Worm (Caenorhabditis elegans) whole organism, L1 larva: Measurements from ENCODE around the gene C18D11.1.
A peak's percentile ranks its signal among the peaks of the same experiment; 100 is the strongest.
"Not testable (repeated sequence)": the region's sequence is repeated elsewhere in the genome, so short reads cannot be mapped to it uniquely, and the experiment has no call there.

Experiments used
- C16A3.4 ChIP-seq: fragments of 150-350 bp; optimal IDR thresholded peaks from 2 replicates; lab custom pipeline; 2014; ENCODE audit warnings: missing biosample characterization, missing genetic modification characterization
- C34B4.2 ChIP-seq: sonication (generic microtip); optimal IDR thresholded peaks from 2 replicates; lab custom pipeline; 2017; ENCODE audit warnings: mild to moderate bottlenecking, missing genetic modification characterization, missing compliant biosample characterization
- F16B12.6 ChIP-seq: fragments of 150-350 bp; optimal IDR thresholded peaks from 2 replicates; lab custom pipeline; 2014; ENCODE audit warnings: missing biosample characterization, missing genetic modification characterization
- blmp-1 ChIP-seq: fragments of 150-350 bp; optimal IDR thresholded peaks from 2 replicates; lab custom pipeline; 2014; ENCODE audit warnings: missing biosample characterization, missing genetic modification characterization
- ceh-63 ChIP-seq: fragments of 200-800 bp; sonication (Bioruptor generic); optimal IDR thresholded peaks from 2 replicates; lab custom pipeline; 2018; ENCODE audit warnings: mild to moderate bottlenecking, missing genetic modification characterization, missing compliant biosample characterization
- ceh-8 ChIP-seq: fragments of 200-800 bp; sonication (Bioruptor generic); optimal IDR thresholded peaks from 2 replicates; lab custom pipeline; 2018; ENCODE audit warnings: mild to moderate bottlenecking, missing genetic modification characterization, moderate library complexity, missing compliant biosample characterization
- ceh-82 ChIP-seq, 3 experiments: fragments of 150-350 bp in 1 of 3; sonication (generic microtip) in 2 of 3; optimal IDR thresholded peaks; 2 replicates each; lab custom pipeline; 2014 to 2017; ENCODE audit warnings: missing biosample characterization in 3 of 3, missing genetic modification characterization in 3 of 3
- ceh-88 ChIP-seq: fragments of 200-800 bp; sonication (Bioruptor generic); IDR thresholded peaks from 2 replicates; pipeline ENCODE4 v1.3.6; 2022; ENCODE audit warnings: missing genetic modification characterization, missing compliant biosample characterization
- dpl-1 ChIP-seq, 3 experiments: fragments of 150-350 bp in 2 of 3; sonication (generic microtip) in 1 of 3; optimal IDR thresholded peaks; 2 replicates each; lab custom pipeline; 2014 to 2017; ENCODE audit warnings: missing biosample characterization in 3 of 3, missing genetic modification characterization in 3 of 3, missing genetic modification reagents in 3 of 3
- efl-1 ChIP-seq, 4 experiments: fragments of 150-350 bp; optimal IDR thresholded peaks in 3 of 4; peaks in 1 of 4; 1 replicate in 1 of 4; 2 replicates in 3 of 4; lab custom pipeline; 2014; ENCODE audit warnings: missing biosample characterization in 2 of 4, missing genetic modification characterization in 2 of 4, missing genetic modification reagents in 2 of 4
- efl-3 ChIP-seq: fragments of 200-800 bp; sonication (Bioruptor generic); optimal IDR thresholded peaks from 2 replicates; lab custom pipeline; 2018; ENCODE audit warnings: mild to moderate bottlenecking, missing genetic modification characterization, missing compliant biosample characterization
- egl-27 ChIP-seq, 2 experiments: fragments of 150-350 bp in 1 of 2; sonication (generic microtip); optimal IDR thresholded peaks; 3 replicates each; lab custom pipeline; 2017 to 2018; ENCODE audit warnings: missing biosample characterization in 2 of 2, missing genetic modification characterization in 2 of 2, missing genetic modification reagents in 2 of 2
- elt-3 ChIP-seq, 6 experiments: fragments of 150-350 bp in 1 of 6; sonication (generic microtip); optimal IDR thresholded peaks; 2 replicates each; lab custom pipeline; 2017 to 2018; ENCODE audit warnings: missing biosample characterization in 6 of 6, missing genetic modification characterization in 6 of 6, inconsistent platforms in 1 of 6
- fkh-8 ChIP-seq: sonication (generic microtip); optimal IDR thresholded peaks from 2 replicates; lab custom pipeline; 2016; ENCODE audit warnings: mild to moderate bottlenecking, missing genetic modification characterization, missing compliant biosample characterization
- grh-1 ChIP-seq: fragments of 200-800 bp; sonication (Bioruptor generic); IDR thresholded peaks from 2 replicates; pipeline ENCODE4 v1.3.6; 2022; ENCODE audit warnings: missing genetic modification reagents, missing genetic modification characterization, missing compliant biosample characterization
- hlh-4 ChIP-seq: sonication (generic microtip); optimal IDR thresholded peaks from 2 replicates; lab custom pipeline; 2016; ENCODE audit warnings: mild to moderate bottlenecking, missing genetic modification characterization, missing compliant biosample characterization
- isw-1 ChIP-seq: fragments of 200-800 bp; sonication (Bioruptor generic); IDR thresholded peaks from 2 replicates; pipeline ENCODE4 v1.3.6; 2022; ENCODE audit warnings: missing genetic modification characterization, missing compliant biosample characterization
- lin-35 ChIP-seq, 2 experiments: fragments of 150-350 bp; optimal IDR thresholded peaks; 2 replicates each; lab custom pipeline; 2014; ENCODE audit warnings: missing biosample characterization in 2 of 2, missing genetic modification characterization in 2 of 2, missing genetic modification reagents in 2 of 2
- lsy-2 ChIP-seq, 2 experiments: fragments of 150-350 bp; optimal IDR thresholded peaks; 2 replicates each; lab custom pipeline; 2014; ENCODE audit warnings: missing biosample characterization in 2 of 2, missing genetic modification characterization in 2 of 2
- mdl-1 ChIP-seq, 2 experiments: fragments of 150-350 bp; optimal IDR thresholded peaks; 2 replicates each; lab custom pipeline; 2014 to 2017; ENCODE audit warnings: missing biosample characterization in 2 of 2, missing genetic modification characterization in 2 of 2, inconsistent platforms in 1 of 2
- mep-1 ChIP-seq: fragments of 150-350 bp; optimal IDR thresholded peaks from 2 replicates; lab custom pipeline; 2014; ENCODE audit warnings: missing biosample characterization, missing genetic modification characterization
- nhr-12 ChIP-seq: sonication (generic microtip); optimal IDR thresholded peaks from 2 replicates; lab custom pipeline; 2017; ENCODE audit warnings: missing biosample characterization, missing genetic modification characterization
- nhr-19 ChIP-seq: fragments of 200-800 bp; sonication (Bioruptor generic); conservative IDR thresholded peaks from 2 replicates; pipeline ENCODE4 v1.3.6; 2022; ENCODE audit warnings: missing genetic modification characterization, missing compliant biosample characterization
- nhr-237 ChIP-seq: fragments of 150-350 bp; optimal IDR thresholded peaks from 2 replicates; lab custom pipeline; 2014; ENCODE audit warnings: missing biosample characterization, missing genetic modification characterization
- nhr-28 ChIP-seq: fragments of 150-350 bp; optimal IDR thresholded peaks from 2 replicates; lab custom pipeline; 2014; ENCODE audit warnings: missing biosample characterization, missing genetic modification characterization
- nhr-76 ChIP-seq: sonication (generic microtip); optimal IDR thresholded peaks from 2 replicates; lab custom pipeline; 2017; ENCODE audit warnings: missing biosample characterization, missing genetic modification characterization
- nhr-77 ChIP-seq: fragments of 150-350 bp; optimal IDR thresholded peaks from 2 replicates; lab custom pipeline; 2014; ENCODE audit warnings: missing biosample characterization, missing genetic modification characterization
- nhr-85 ChIP-seq: sonication (generic microtip); peaks from one replicate; lab custom pipeline; 2016; ENCODE audit warnings: missing genetic modification characterization, inconsistent platforms, missing compliant biosample characterization
- nhr-90 ChIP-seq: sonication (generic microtip); optimal IDR thresholded peaks from 2 replicates; lab custom pipeline; 2016; ENCODE audit warnings: mild to moderate bottlenecking, missing genetic modification characterization, missing compliant biosample characterization; ENCODE audit not compliant: poor library complexity
- pag-3 ChIP-seq: sonication (generic microtip); optimal IDR thresholded peaks from 2 replicates; lab custom pipeline; 2017; ENCODE audit warnings: missing genetic modification characterization, mild to moderate bottlenecking, missing compliant biosample characterization, antibody characterized with exemption, borderline replicate concordance; ENCODE audit not compliant: insufficient read depth
- rnt-1 ChIP-seq: sonication (generic microtip); optimal IDR thresholded peaks from 2 replicates; lab custom pipeline; 2016; ENCODE audit warnings: mild to moderate bottlenecking, missing genetic modification characterization, moderate library complexity, missing compliant biosample characterization
- snu-23 ChIP-seq: sonication (generic microtip); optimal IDR thresholded peaks from 2 replicates; lab custom pipeline; 2016; ENCODE audit warnings: missing genetic modification characterization, missing compliant biosample characterization
- sox-4 ChIP-seq: sonication (generic microtip); optimal IDR thresholded peaks from 2 replicates; lab custom pipeline; 2016; ENCODE audit warnings: missing genetic modification characterization, missing compliant biosample characterization
- tbx-2 ChIP-seq: sonication (generic microtip); optimal IDR thresholded peaks from 2 replicates; lab custom pipeline; 2016; ENCODE audit warnings: missing genetic modification characterization, missing compliant biosample characterization
- tlp-1 ChIP-seq: fragments of 150-350 bp; optimal IDR thresholded peaks from 2 replicates; lab custom pipeline; 2014; ENCODE audit warnings: missing biosample characterization, missing genetic modification characterization
- unc-130 ChIP-seq: fragments of 150-350 bp; optimal IDR thresholded peaks from 2 replicates; lab custom pipeline; 2017; ENCODE audit warnings: missing biosample characterization, missing genetic modification characterization, inconsistent platforms
- unc-30 ChIP-seq: sonication (generic microtip); optimal IDR thresholded peaks from 2 replicates; lab custom pipeline; 2017; ENCODE audit warnings: missing biosample characterization, missing genetic modification characterization
- xbp-1 ChIP-seq: sonication (generic microtip); optimal IDR thresholded peaks from 2 replicates; lab custom pipeline; 2016; ENCODE audit warnings: missing genetic modification characterization, missing compliant biosample characterization
- zag-1 ChIP-seq: fragments of 150-350 bp; optimal IDR thresholded peaks from 2 replicates; lab custom pipeline; 2014; ENCODE audit warnings: missing biosample characterization, missing genetic modification characterization

C18D11.1 gene

DNA sequence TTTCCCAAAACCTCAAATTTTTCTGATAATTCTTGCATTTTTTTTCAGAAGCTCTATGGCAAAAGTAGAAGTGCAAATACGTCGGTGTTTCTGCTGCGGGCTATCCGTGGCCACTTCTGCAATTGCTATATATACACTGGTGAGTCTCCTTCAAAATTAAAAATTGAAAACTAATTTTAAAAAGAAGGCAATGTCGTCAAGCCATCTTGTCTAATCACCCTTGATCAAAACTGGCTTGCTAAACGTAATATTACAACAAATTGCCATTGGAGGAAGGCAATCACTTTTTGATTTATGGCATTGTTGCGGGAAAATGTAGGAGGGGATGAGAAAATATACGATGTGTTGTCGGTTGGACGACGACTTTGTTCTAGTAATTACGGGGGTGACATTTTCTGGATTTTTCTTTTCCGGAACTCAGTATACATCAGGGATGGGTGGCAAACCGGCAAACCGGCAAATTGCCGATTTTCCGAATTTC is at the start of gene C18D11.1:
Gene C18D11.1, plus strand, starts transcription at position 51 of the 481 bp plus-strand sequence.
- TF ChIP-seq egl-27 (tag; optimal IDR thresholded peaks at IDR 0.05; lab: Kevin White, UChicago), result no peak
- TF ChIP-seq nhr-85 (tag; lab: Kevin White, UChicago), result peak; percentile 53
- TF ChIP-seq pag-3 (tag; lab: Kevin White, UChicago), result peak; percentile 47

DNA sequence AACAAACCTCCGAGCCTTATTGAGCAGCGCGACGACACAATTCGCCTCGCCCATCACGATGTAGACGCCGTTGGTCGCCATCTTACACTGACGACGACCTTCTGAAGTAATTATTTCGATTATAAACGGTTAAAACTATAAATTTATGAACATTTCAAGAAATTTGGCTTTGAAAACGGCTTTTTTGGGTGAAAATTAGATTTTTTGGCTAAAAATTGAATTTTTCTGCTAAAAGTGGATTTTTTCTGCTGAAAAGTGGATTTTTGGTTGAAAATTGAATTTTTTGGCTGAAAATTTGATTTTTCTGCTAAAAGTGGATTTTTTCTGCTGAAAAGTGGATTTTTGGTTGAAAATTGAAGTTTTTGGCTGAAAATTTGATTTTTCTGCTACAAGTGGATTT is 42.8 kb upstream of the C18D11.1 start, which contains the start of gene gbf-1:
Gene gbf-1, minus strand, starts transcription at position 101 of the 400 bp plus-strand sequence.
- TF ChIP-seq efl-1 (optimal IDR thresholded peaks at IDR 0.05; lab: Kevin White, UChicago), result not testable (repeated sequence)
- TF ChIP-seq efl-1 (GFP tag; optimal IDR thresholded peaks at IDR 0.05 in 1 of 2; lab: Kevin White, UChicago), result peak in 1 of 2 experiments; percentile 71

DNA sequence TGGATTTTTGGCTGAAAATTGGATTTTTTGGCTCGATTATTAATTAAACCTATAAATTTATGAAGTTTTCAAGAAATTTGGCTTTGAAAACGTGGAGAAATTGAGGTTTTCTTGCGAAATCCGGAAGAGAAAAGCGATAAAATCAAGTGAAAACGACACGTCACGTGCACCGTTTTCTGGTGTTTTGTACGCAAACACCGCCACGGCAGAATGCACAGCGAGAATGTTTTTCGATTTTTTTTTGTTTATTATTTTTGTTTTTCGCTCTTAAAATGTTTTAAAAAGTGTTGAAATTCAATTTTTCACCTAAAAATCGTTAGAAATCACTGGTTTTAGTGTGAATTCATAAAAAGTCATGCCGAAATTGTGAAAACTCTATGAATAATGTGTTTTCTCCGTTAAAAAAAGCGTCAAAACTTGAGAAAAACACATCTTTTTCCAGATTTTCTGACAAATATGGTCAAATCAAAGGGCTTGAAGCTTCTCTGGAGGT is 41.8 kb upstream of the C18D11.1 start, which contains the start of gene immp-1:
Gene immp-1, plus strand, starts transcription at position 443 of the 493 bp plus-strand sequence.
- TF ChIP-seq lin-35 (GFP tag; optimal IDR thresholded peaks at IDR 0.05; lab: Kevin White, UChicago) (peak; percentile 61 to 69), nhr-12 (no peak), elt-3 (tag; optimal IDR thresholded peaks at IDR 0.05; lab: Kevin White, UChicago) (peak in 2 of 6 experiments; percentile 25 to 29), blmp-1 (tag; lab: Kevin White, UChicago) (peak; percentile 98), hlh-4 (no peak), isw-1 (GFP tag; lab: Robert Waterston, UW) (peak; percentile 22; the same call in 1 of the 2 replicates), efl-1 (optimal IDR thresholded peaks at IDR 0.05; lab: Kevin White, UChicago) (peak; percentile 57 to 70), efl-1 (GFP tag; optimal IDR thresholded peaks at IDR 0.05 in 1 of 2; lab: Kevin White, UChicago) (peak; percentile 68 to 94), ceh-88 (0 out of 2 replicates have a peak, but pooled peaks have one; percentile 21), mep-1 (tag; lab: Kevin White, UChicago) (peak; percentile 79), F16B12.6 (peak; percentile 96), xbp-1 (tag; lab: Kevin White, UChicago) (peak; percentile 75), lsy-2 (tag; optimal IDR thresholded peaks at IDR 0.05; lab: Kevin White, UChicago) (peak; percentile 63 to 67), mdl-1 (tag; optimal IDR thresholded peaks at IDR 0.05; lab: Kevin White, UChicago) (peak in 1 of 2 experiments; percentile 34), dpl-1 (GFP tag; optimal IDR thresholded peaks at IDR 0.05; lab: Kevin White, UChicago) (peak; percentile 55 to 72 (median 69)), ceh-8 (GFP tag; lab: Kevin White, UChicago) (no peak), snu-23 (GFP tag; lab: Kevin White, UChicago) (peak; percentile 66), ceh-82 (tag; optimal IDR thresholded peaks at IDR 0.05; lab: Kevin White, UChicago) (peak; percentile 21 to 55 (median 53)), C16A3.4 (tag; lab: Kevin White, UChicago) (peak; percentile 14), nhr-19 (no peak), tbx-2 (tag; lab: Kevin White, UChicago) (peak; percentile 19), unc-130 (tag; lab: Kevin White, UChicago) (peak; percentile 58), nhr-76 (tag; lab: Kevin White, UChicago) (no peak)

DNA sequence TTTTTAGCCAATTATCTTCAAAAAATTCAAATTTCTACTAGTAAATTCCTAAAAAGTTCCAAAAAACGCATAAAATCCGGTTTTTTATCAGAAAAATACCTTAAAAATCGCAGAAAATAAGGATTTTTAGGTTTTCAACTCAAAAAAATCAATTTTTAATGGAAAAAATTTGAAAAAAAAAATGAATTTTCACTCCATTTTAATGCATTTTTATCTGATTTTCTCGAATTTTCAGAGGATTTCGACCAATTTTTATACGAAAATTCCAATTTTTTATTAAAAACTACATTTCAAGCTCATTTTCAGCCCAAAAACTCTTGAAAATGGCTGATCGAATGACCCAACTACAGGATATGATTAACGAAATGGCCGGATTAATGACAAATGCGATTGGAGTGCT is 39.1 kb upstream of the C18D11.1 start, which contains the start of gene mdt-21:
Gene mdt-21, plus strand, starts transcription at position 301 of the 400 bp plus-strand sequence.
- TF ChIP-seq elt-3 (tag; optimal IDR thresholded peaks at IDR 0.05; lab: Kevin White, UChicago) (no peak), unc-30 (tag; lab: Kevin White, UChicago) (no peak), nhr-85 (tag; lab: Kevin White, UChicago) (no peak)

DNA sequence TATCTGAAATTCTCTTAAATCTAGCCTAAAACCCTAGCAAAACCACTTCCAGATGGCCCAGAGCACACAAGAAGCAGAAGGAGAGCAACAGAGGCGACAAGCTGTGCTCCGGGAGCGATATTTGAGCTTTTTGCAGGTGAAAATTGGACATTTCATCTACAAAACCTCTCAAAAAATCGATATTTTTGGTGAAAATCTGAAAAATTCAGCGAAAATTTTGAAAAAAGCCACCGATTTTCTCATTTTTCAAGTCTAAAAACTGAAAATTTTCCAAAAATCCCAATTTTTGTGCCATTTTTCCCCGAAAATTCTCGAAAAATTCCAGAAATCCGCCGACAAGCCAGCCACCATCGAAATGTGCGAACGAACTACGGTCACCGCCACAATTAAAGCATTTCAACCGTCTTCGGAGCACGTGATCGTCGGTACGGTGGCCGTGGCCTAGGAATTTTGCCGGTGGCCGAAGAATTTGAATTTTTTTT is 36.1 kb upstream of the C18D11.1 start, which contains the start of gene C24H11.5:
Gene C24H11.5, plus strand, starts transcription at position 51 of the 482 bp plus-strand sequence.
- TF ChIP-seq C34B4.2 (tag; lab: Kevin White, UChicago), result no peak
- TF ChIP-seq efl-1 (optimal IDR thresholded peaks at IDR 0.05; lab: Kevin White, UChicago), result no peak
- peak in 1 of 2 experiments; percentile 73 for TF ChIP-seq efl-1 (GFP tag; optimal IDR thresholded peaks at IDR 0.05 in 1 of 2; lab: Kevin White, UChicago)

DNA sequence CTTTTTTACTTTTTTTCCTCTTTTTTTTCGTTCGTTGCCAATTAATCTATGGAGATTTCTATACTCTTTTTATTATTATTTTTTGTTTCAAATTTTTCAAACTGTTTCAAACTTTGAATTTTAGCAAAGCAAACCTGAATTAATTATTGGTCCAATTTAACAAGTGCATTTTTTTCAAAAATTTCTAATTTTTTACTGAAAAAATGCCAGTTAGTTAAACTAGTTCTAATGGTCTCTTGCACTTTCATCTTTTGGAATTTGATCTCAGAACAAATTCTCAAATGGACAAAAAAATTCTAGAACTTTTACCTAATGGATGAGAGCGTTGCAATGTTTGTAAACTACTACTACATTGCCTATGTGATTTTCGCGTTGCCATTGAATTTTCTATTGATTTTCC is 34.6 kb upstream of the C18D11.1 start, which contains the start of gene srd-74:
Gene srd-74, plus strand, starts transcription at position 301 of the 400 bp plus-strand sequence.
- TF ChIP-seq grh-1 (GFP tag; lab: Robert Waterston, UW), result no peak
- TF ChIP-seq ceh-82 (tag; optimal IDR thresholded peaks at IDR 0.05; lab: Kevin White, UChicago), result no peak
- no peak for TF ChIP-seq nhr-90 (tag; lab: Kevin White, UChicago)
- TF ChIP-seq sox-4, result no peak
- no peak for TF ChIP-seq nhr-237 (tag; lab: Kevin White, UChicago)
- TF ChIP-seq tlp-1, result no peak
- no peak for TF ChIP-seq hlh-4
- no peak for TF ChIP-seq efl-3 (GFP tag; lab: Kevin White, UChicago)
- no peak for TF ChIP-seq mep-1 (tag; lab: Kevin White, UChicago)
- TF ChIP-seq fkh-8 (tag; lab: Kevin White, UChicago), result no peak
- TF ChIP-seq nhr-77 (tag; lab: Kevin White, UChicago), result no peak
- TF ChIP-seq zag-1 (tag; lab: Kevin White, UChicago), result no peak
- no peak for TF ChIP-seq egl-27 (tag; optimal IDR thresholded peaks at IDR 0.05; lab: Kevin White, UChicago)
- no peak for TF ChIP-seq rnt-1 (tag; lab: Kevin White, UChicago)
- no peak for TF ChIP-seq nhr-28
- no peak for TF ChIP-seq ceh-63 (GFP tag; lab: Kevin White, UChicago)
